Worm (Caenorhabditis elegans): Measurements from ENCODE around the gene prx-13.

prx-13 gene

ce11 chrII:7208184-7208583 lies 43.6 kb downstream of the prx-13 start, which contains the start of gene dhs-7:
TSS of gene dhs-7 (minus strand) at chrII:7208460.
- TF ChIP-seq hlh-11 (tag; optimal IDR thresholded peaks at IDR 0.05) (peak; percentile 20), nhr-48 (tag; optimal IDR thresholded peaks at IDR 0.05) (no peak), dve-1 (tag; optimal IDR thresholded peaks at IDR 0.05; ENCODE audit: insufficient read depth) (peak; percentile 58), mep-1 (tag; optimal IDR thresholded peaks at IDR 0.05) (no peak), daf-16 (GFP tag; optimal IDR thresholded peaks at IDR 0.05) (no peak), daf-16 (tag; optimal IDR thresholded peaks at IDR 0.05) (peak; percentile 70), ztf-7 (tag; optimal IDR thresholded peaks at IDR 0.05) (no peak), dmd-6 (GFP tag; IDR thresholded peaks at IDR 0.05) (peak; percentile 36; the same call in 1 of the 2 replicates), pqm-1 (tag; optimal IDR thresholded peaks at IDR 0.05) (peak; percentile 47), nhr-28 (tag; optimal IDR thresholded peaks at IDR 0.05) (peak; percentile 34)

- TF ChIP-seq unc-62 (GFP tag; optimal IDR thresholded peaks at IDR 0.05 in 1 of 2): peak in 1 of 2 experiments; percentile 90
- TF ChIP-seq unc-62 (tag; optimal IDR thresholded peaks at IDR 0.05): no peak
- TF ChIP-seq ztf-7 (tag; optimal IDR thresholded peaks at IDR 0.05): no peak
These were observed 44.2 kb downstream of the prx-13 start for ce11 chrII:7207649-7208048.

ce11 chrII:7205388-7205787 lies 46.4 kb downstream of the prx-13 start, which contains the start of gene srd-59:
TSS of gene srd-59 (plus strand) at chrII:7205688.
- TF ChIP-seq unc-62 (GFP tag; optimal IDR thresholded peaks at IDR 0.05 in 1 of 2) (no peak), unc-62 (tag; optimal IDR thresholded peaks at IDR 0.05) (no peak), D1046.2 (GFP tag; IDR thresholded peaks at IDR 0.05) (no peak), spr-3 (GFP tag; optimal IDR thresholded peaks at IDR 0.05) (no peak), F44E2.7 (GFP tag; IDR thresholded peaks at IDR 0.05) (no peak), daf-12 (tag; optimal IDR thresholded peaks at IDR 0.05) (no peak), mxl-2 (GFP tag; conservative IDR thresholded peaks at IDR 0.05) (no peak), R02D3.7 (tag; optimal IDR thresholded peaks at IDR 0.05) (no peak), F26F4.8 (GFP tag; conservative IDR thresholded peaks at IDR 0.05) (no peak), nhr-42 (GFP tag; IDR thresholded peaks at IDR 0.05) (no peak), mes-2 (tag; optimal IDR thresholded peaks at IDR 0.05; ENCODE audit: poor library complexity, severe bottlenecking) (no peak), ctbp-1 (GFP tag; IDR thresholded peaks at IDR 0.05) (no peak), lsy-2 (tag; optimal IDR thresholded peaks at IDR 0.05) (no peak), aha-1 (tag) (no peak), hif-1 (tag; optimal IDR thresholded peaks at IDR 0.05) (no peak), arid-1 (GFP tag; conservative IDR thresholded peaks at IDR 0.05) (no peak), snpc-1.2 (GFP tag; IDR thresholded peaks at IDR 0.05) (no peak), dmd-6 (GFP tag; IDR thresholded peaks at IDR 0.05) (no peak), lin-1 (GFP tag; IDR thresholded peaks at IDR 0.05) (no peak)

ce11 chrII:7204951-7205350 lies 46.9 kb downstream of the prx-13 start, which contains the start of gene srd-58:
TSS of gene srd-58 (minus strand) at chrII:7205051.
- no peak for TF ChIP-seq gei-8 (GFP tag; optimal IDR thresholded peaks at IDR 0.05)
- TF ChIP-seq lin-1 (GFP tag; IDR thresholded peaks at IDR 0.05): no peak
- TF ChIP-seq lin-15B (tag; optimal IDR thresholded peaks at IDR 0.05): no peak
- TF ChIP-seq mep-1 (tag; optimal IDR thresholded peaks at IDR 0.05): no peak
- no peak for TF ChIP-seq tag-97 (GFP tag; IDR thresholded peaks at IDR 0.05)
- no peak for TF ChIP-seq ceh-82 (tag; optimal IDR thresholded peaks at IDR 0.05)
- TF ChIP-seq attf-4 (tag; optimal IDR thresholded peaks at IDR 0.05): no peak
- TF ChIP-seq nhr-28 (tag; optimal IDR thresholded peaks at IDR 0.05): no peak
- no peak for TF ChIP-seq zfp-3 (GFP tag; conservative IDR thresholded peaks at IDR 0.05)
- TF ChIP-seq egl-43 (GFP tag; IDR thresholded peaks at IDR 0.05): no peak
- no peak for TF ChIP-seq daf-8 (GFP tag; IDR thresholded peaks at IDR 0.05)
- no peak for TF ChIP-seq ceh-44 (GFP tag; IDR thresholded peaks at IDR 0.05)
- TF ChIP-seq duxl-1 (tag; optimal IDR thresholded peaks at IDR 0.05; ENCODE audit: poor library complexity): no peak
- TF ChIP-seq lir-3 (tag; optimal IDR thresholded peaks at IDR 0.05): no peak
- TF ChIP-seq F44E2.7 (GFP tag; IDR thresholded peaks at IDR 0.05): no peak
- no peak for TF ChIP-seq tra-1 (GFP tag; IDR thresholded peaks at IDR 0.05)
- no peak for TF ChIP-seq ZK337.2 (GFP tag; IDR thresholded peaks at IDR 0.05)
- TF ChIP-seq snpc-1.2 (GFP tag; IDR thresholded peaks at IDR 0.05): no peak
- no peak for TF ChIP-seq aha-1 (tag)
